Fruit fly (Drosophila melanogaster) S2 (cell line): ENCODE measurements around the gene CG11696.

Source experiments
- CG8478 ChIP-seq: fragments of >200 bp; optimal IDR thresholded peaks from 2 replicates; lab custom pipeline; 2018
- CTCF ChIP-seq, 2 experiments: fragments of >200 bp; optimal IDR thresholded peaks; 2 replicates each; lab custom pipeline; 2018

- TF ChIP-seq CG8478 (lab: Kevin White, UChicago): no peak
- TF ChIP-seq CTCF (optimal IDR thresholded peaks at IDR 0.05; lab: Kevin White, UChicago): no peak
Measured at dm6 chrX:11619617-11620016, 46.1 kb downstream of the CG11696 start.
